Comparison of ENCODE assay signal across 1 fruit fly cellular context in genomic region chr2L:15441852-15442549, dm6.
TF ChIP-seq lines count a peak whose summit lies in the region.

No protein-coding gene starts in this region.

TF ChIP-seq in whole organism, embryonic, 481 proteins besides CTCF, POLR2A, EP300 and RAD21 (continued from another document and continues in another):
- no peak for TF ChIP-seq bigmax (GFP tag; optimal IDR thresholded peaks at IDR 0.05; lab: Kevin White, UChicago)
- peak; percentile 58 for TF ChIP-seq CG6254 (GFP tag; optimal IDR thresholded peaks at IDR 0.05; lab: Kevin White, UChicago)
- TF ChIP-seq pan (optimal IDR thresholded peaks at IDR 0.05; lab: Kevin White, UChicago) = no peak
- TF ChIP-seq pan (GFP tag; optimal IDR thresholded peaks at IDR 0.05 in 1 of 2, IDR thresholded peaks at IDR 0.05 in 1 of 2) = no peak
- TF ChIP-seq D19A (tag; optimal IDR thresholded peaks at IDR 0.05; lab: Kevin White, UChicago) = peak; percentile 81
- peak in 1 of 2 experiments; percentile 58 for TF ChIP-seq tll (GFP tag; optimal IDR thresholded peaks at IDR 0.05; lab: Kevin White, UChicago)
- no peak for TF ChIP-seq tna (GFP tag; IDR thresholded peaks at IDR 0.05; lab: Robert Waterston, UW; ENCODE audit: partially characterized antibody)
- peak; percentile 56 for TF ChIP-seq CG13424 (tag; optimal IDR thresholded peaks at IDR 0.05; lab: Kevin White, UChicago)
- TF ChIP-seq Sox102F (GFP tag; optimal IDR thresholded peaks at IDR 0.05; lab: Kevin White, UChicago) = peak; percentile 40
- TF ChIP-seq eyg (GFP tag; optimal IDR thresholded peaks at IDR 0.05; lab: Kevin White, UChicago) = no peak
- TF ChIP-seq CG1602 (GFP tag; optimal IDR thresholded peaks at IDR 0.05; lab: Kevin White, UChicago) = no peak
- TF ChIP-seq CG8290 (GFP tag; optimal IDR thresholded peaks at IDR 0.05; lab: Kevin White, UChicago) = no peak
- TF ChIP-seq CG8290 (tag; optimal IDR thresholded peaks at IDR 0.05; lab: Kevin White, UChicago) = no peak
- 0 out of 2 replicates have a peak, but pooled peaks have one; percentile 10 for TF ChIP-seq CG11247 (GFP tag; IDR thresholded peaks at IDR 0.05; lab: Robert Waterston, UW)
- TF ChIP-seq bowl (GFP tag; IDR thresholded peaks at IDR 0.05; lab: Robert Waterston, UW) = no peak
- peak in 1 of 2 experiments; percentile 59 for TF ChIP-seq Hr51 (GFP tag; optimal IDR thresholded peaks at IDR 0.05; lab: Kevin White, UChicago)
- no peak for TF ChIP-seq H15 (GFP tag; IDR thresholded peaks at IDR 0.05; lab: Robert Waterston, UW)
- TF ChIP-seq Fer1 (GFP tag; optimal IDR thresholded peaks at IDR 0.05; lab: Kevin White, UChicago) = no peak
- no peak for TF ChIP-seq lmd (GFP tag; IDR thresholded peaks at IDR 0.05; lab: Robert Waterston, UW)
- TF ChIP-seq Pdp1 (GFP tag; optimal IDR thresholded peaks at IDR 0.05; lab: Kevin White, UChicago) = no peak
- peak; percentile 34 for TF ChIP-seq CG18764 (GFP tag; optimal IDR thresholded peaks at IDR 0.05; lab: Kevin White, UChicago)
- peak; percentile 71 for TF ChIP-seq CG9727 (GFP tag; optimal IDR thresholded peaks at IDR 0.05; lab: Kevin White, UChicago)
- no peak for TF ChIP-seq Hmx (GFP tag; optimal IDR thresholded peaks at IDR 0.05; lab: Kevin White, UChicago)
- TF ChIP-seq sob (GFP tag; IDR thresholded peaks at IDR 0.05; lab: Robert Waterston, UW) = no peak
- TF ChIP-seq fd96Cb (tag; optimal IDR thresholded peaks at IDR 0.05; lab: Kevin White, UChicago) = peak; percentile 61
- peak; percentile 13 for TF ChIP-seq oc (tag; optimal IDR thresholded peaks at IDR 0.05; lab: Kevin White, UChicago)
- TF ChIP-seq gsb-n (tag; optimal IDR thresholded peaks at IDR 0.05; lab: Kevin White, UChicago) = peak; percentile 80
- no peak for TF ChIP-seq Tbp (GFP tag; optimal IDR thresholded peaks at IDR 0.05; lab: Kevin White, UChicago)
- TF ChIP-seq CG10543 (GFP tag; optimal IDR thresholded peaks at IDR 0.05; lab: Kevin White, UChicago) = no peak
- no peak for TF ChIP-seq CG6654 (GFP tag; optimal IDR thresholded peaks at IDR 0.05; lab: Kevin White, UChicago)
- TF ChIP-seq exex (tag; optimal IDR thresholded peaks at IDR 0.05; lab: Kevin White, UChicago) = no peak
- peak in 1 of 2 experiments; percentile 76 for TF ChIP-seq bsh (GFP tag; optimal IDR thresholded peaks at IDR 0.05; lab: Kevin White, UChicago)
- no peak for TF ChIP-seq dysf (GFP tag; IDR thresholded peaks at IDR 0.05; lab: Robert Waterston, UW)
- TF ChIP-seq crol (GFP tag; IDR thresholded peaks at IDR 0.05; lab: Robert Waterston, UW) = peak; percentile 56
- TF ChIP-seq onecut (GFP tag; IDR thresholded peaks at IDR 0.05; lab: Robert Waterston, UW) = peak; percentile 32
- peak; percentile 64 for TF ChIP-seq grau (tag; optimal IDR thresholded peaks at IDR 0.05; lab: Kevin White, UChicago)
- no peak for TF ChIP-seq CG32772 (GFP tag; IDR thresholded peaks at IDR 0.05; lab: Robert Waterston, UW)
- TF ChIP-seq trh (GFP tag; optimal IDR thresholded peaks at IDR 0.05; lab: Kevin White, UChicago) = no peak
- TF ChIP-seq CG6272 (GFP tag; IDR thresholded peaks at IDR 0.05; lab: Robert Waterston, UW) = no peak
- 0 out of 3 replicates have a peak, but pooled peaks have one; percentile 23 for TF ChIP-seq CG11695 (GFP tag; IDR thresholded peaks at IDR 0.05; lab: Robert Waterston, UW)
- TF ChIP-seq CG3838 (GFP tag; optimal IDR thresholded peaks at IDR 0.05; lab: Kevin White, UChicago) = no peak
- peak; percentile 28 for TF ChIP-seq CG10431 (GFP tag; optimal IDR thresholded peaks at IDR 0.05; lab: Kevin White, UChicago)
- TF ChIP-seq otp (GFP tag; IDR thresholded peaks at IDR 0.05; lab: Robert Waterston, UW) = no peak
- no peak for TF ChIP-seq D (optimal IDR thresholded peaks at IDR 0.05; lab: Kevin White, UChicago)
- TF ChIP-seq D (GFP tag; optimal IDR thresholded peaks at IDR 0.05; lab: Kevin White, UChicago) = peak; percentile 63
- TF ChIP-seq knrl (GFP tag; IDR thresholded peaks at IDR 0.05; lab: Robert Waterston, UW; ENCODE audit: partially characterized antibody) = no peak
- TF ChIP-seq Gsc (GFP tag; IDR thresholded peaks at IDR 0.05; lab: Robert Waterston, UW) = no peak
- TF ChIP-seq croc (GFP tag; conservative IDR thresholded peaks at IDR 0.05; lab: Robert Waterston, UW) = peak; percentile 41; the same call in 2 of the 3 replicates
- TF ChIP-seq gce (GFP tag; IDR thresholded peaks at IDR 0.05; lab: Robert Waterston, UW) = no peak
- TF ChIP-seq CG15073 (GFP tag; optimal IDR thresholded peaks at IDR 0.05; lab: Kevin White, UChicago) = no peak
- no peak for TF ChIP-seq MTF-1 (GFP tag; optimal IDR thresholded peaks at IDR 0.05; lab: Kevin White, UChicago; ENCODE audit: borderline replicate concordance)
- TF ChIP-seq kay (GFP tag; optimal IDR thresholded peaks at IDR 0.05; lab: Kevin White, UChicago) = peak; percentile 1
- TF ChIP-seq CG31441 (GFP tag; IDR thresholded peaks at IDR 0.05; lab: Robert Waterston, UW) = peak; percentile 81
- no peak for TF ChIP-seq gcm2 (GFP tag; optimal IDR thresholded peaks at IDR 0.05; lab: Kevin White, UChicago)
- peak; percentile 2 for TF ChIP-seq Nf-YC (tag; optimal IDR thresholded peaks at IDR 0.05; lab: Kevin White, UChicago)
- TF ChIP-seq ci (GFP tag; IDR thresholded peaks at IDR 0.05; lab: Robert Waterston, UW) = 0 out of 3 replicates have a peak, but pooled peaks have one; percentile 24
- TF ChIP-seq so (GFP tag; IDR thresholded peaks at IDR 0.05; lab: Robert Waterston, UW) = no peak
- no peak for TF ChIP-seq CG8359 (GFP tag; optimal IDR thresholded peaks at IDR 0.05; lab: Kevin White, UChicago; ENCODE audit: borderline replicate concordance)
- peak; percentile 0 for TF ChIP-seq CG4424 (GFP tag; optimal IDR thresholded peaks at IDR 0.05; lab: Kevin White, UChicago)
- TF ChIP-seq CG33213 (GFP tag; optimal IDR thresholded peaks at IDR 0.05; lab: Kevin White, UChicago) = no peak
- TF ChIP-seq Nf-YB (GFP tag; optimal IDR thresholded peaks at IDR 0.05; lab: Kevin White, UChicago) = peak; percentile 7
- TF ChIP-seq gcm (GFP tag; optimal IDR thresholded peaks at IDR 0.05; lab: Kevin White, UChicago) = peak; percentile 66
- TF ChIP-seq E2f2 (GFP tag; IDR thresholded peaks at IDR 0.05; lab: Robert Waterston, UW) = peak; percentile 13; the same call in 1 of the 2 replicates
- TF ChIP-seq toy (GFP tag; IDR thresholded peaks at IDR 0.05; lab: Robert Waterston, UW) = no peak
- peak; percentile 10 for TF ChIP-seq ATbp (GFP tag; optimal IDR thresholded peaks at IDR 0.05; lab: Kevin White, UChicago)
- TF ChIP-seq CG43689 (GFP tag; IDR thresholded peaks at IDR 0.05; lab: Robert Waterston, UW) = no peak
- peak; percentile 51 for TF ChIP-seq CG2202 (tag; optimal IDR thresholded peaks at IDR 0.05; lab: Kevin White, UChicago)
- TF ChIP-seq CG18262 (tag; optimal IDR thresholded peaks at IDR 0.05; lab: Kevin White, UChicago) = peak; percentile 88
- TF ChIP-seq ranshi (GFP tag; IDR thresholded peaks at IDR 0.05; lab: Robert Waterston, UW) = peak; percentile 14; the same call in 1 of the 2 replicates
- TF ChIP-seq CG11085 (GFP tag; IDR thresholded peaks at IDR 0.05; lab: Robert Waterston, UW) = no peak
- no peak for TF ChIP-seq CG30020 (tag; optimal IDR thresholded peaks at IDR 0.05; lab: Kevin White, UChicago)
- TF ChIP-seq HLH54F (GFP tag; optimal IDR thresholded peaks at IDR 0.05; lab: Kevin White, UChicago) = no peak
- peak; percentile 31 for TF ChIP-seq tin (GFP tag; optimal IDR thresholded peaks at IDR 0.05; lab: Kevin White, UChicago)
- TF ChIP-seq Xrp1 (GFP tag; IDR thresholded peaks at IDR 0.05; lab: Robert Waterston, UW) = peak; percentile 62; the same call in 1 of the 2 replicates
- TF ChIP-seq Spps (tag; optimal IDR thresholded peaks at IDR 0.05; lab: Kevin White, UChicago) = peak; percentile 58
- no peak for TF ChIP-seq cato (GFP tag; optimal IDR thresholded peaks at IDR 0.05; lab: Kevin White, UChicago; ENCODE audit: borderline replicate concordance)
- TF ChIP-seq Asciz (GFP tag; optimal IDR thresholded peaks at IDR 0.05; lab: Kevin White, UChicago) = peak; percentile 12
- TF ChIP-seq CG10274 (GFP tag; optimal IDR thresholded peaks at IDR 0.05; lab: Kevin White, UChicago) = no peak
- no peak for TF ChIP-seq CG31388 (GFP tag; optimal IDR thresholded peaks at IDR 0.05; lab: Kevin White, UChicago)
- TF ChIP-seq CG17186 (GFP tag; optimal IDR thresholded peaks at IDR 0.05; lab: Kevin White, UChicago) = no peak
- TF ChIP-seq Oli (tag; optimal IDR thresholded peaks at IDR 0.05; lab: Kevin White, UChicago) = peak; percentile 1
- TF ChIP-seq CG8388 (GFP tag; optimal IDR thresholded peaks at IDR 0.05; lab: Kevin White, UChicago) = peak; percentile 70
- TF ChIP-seq CG18619 (GFP tag; optimal IDR thresholded peaks at IDR 0.05; lab: Kevin White, UChicago) = no peak
- peak; percentile 79 for TF ChIP-seq CG14710 (tag; optimal IDR thresholded peaks at IDR 0.05; lab: Kevin White, UChicago)
- TF ChIP-seq CG11723 (GFP tag; optimal IDR thresholded peaks at IDR 0.05; lab: Kevin White, UChicago) = no peak
- peak; percentile 10 for TF ChIP-seq CG10209 (GFP tag; optimal IDR thresholded peaks at IDR 0.05; lab: Kevin White, UChicago)
- peak; percentile 100 for TF ChIP-seq Hey (tag; optimal IDR thresholded peaks at IDR 0.05; lab: Kevin White, UChicago)
- TF ChIP-seq CG9215 (GFP tag; IDR thresholded peaks at IDR 0.05; lab: Robert Waterston, UW) = no peak
- peak; percentile 28 for TF ChIP-seq Abd-B (GFP tag; optimal IDR thresholded peaks at IDR 0.05; lab: Kevin White, UChicago)
- TF ChIP-seq dpn (GFP tag; optimal IDR thresholded peaks at IDR 0.05; lab: Kevin White, UChicago) = peak in 1 of 2 experiments; percentile 10
- TF ChIP-seq mirr (GFP tag; optimal IDR thresholded peaks at IDR 0.05; lab: Kevin White, UChicago) = no peak
- no peak for TF ChIP-seq stc (GFP tag; IDR thresholded peaks at IDR 0.05; lab: Robert Waterston, UW)
- TF ChIP-seq tap (tag; optimal IDR thresholded peaks at IDR 0.05; lab: Kevin White, UChicago) = peak; percentile 35
- no peak for TF ChIP-seq ind (GFP tag; optimal IDR thresholded peaks at IDR 0.05; lab: Kevin White, UChicago)
- no peak for TF ChIP-seq slou (GFP tag; optimal IDR thresholded peaks at IDR 0.05; lab: Kevin White, UChicago)
- TF ChIP-seq Blimp-1 (GFP tag; optimal IDR thresholded peaks at IDR 0.05; lab: Kevin White, UChicago) = peak; percentile 76
- no peak for TF ChIP-seq abd-A (tag; optimal IDR thresholded peaks at IDR 0.05; lab: Kevin White, UChicago)
- TF ChIP-seq Usf (GFP tag; optimal IDR thresholded peaks at IDR 0.05; lab: Kevin White, UChicago) = no peak
- TF ChIP-seq ken (GFP tag; IDR thresholded peaks at IDR 0.05; lab: Robert Waterston, UW) = no peak
- peak; percentile 72 for TF ChIP-seq phol (tag; optimal IDR thresholded peaks at IDR 0.05; lab: Kevin White, UChicago)
- no peak for TF ChIP-seq CG34224 (GFP tag; IDR thresholded peaks at IDR 0.05; lab: Robert Waterston, UW; ENCODE audit: partially characterized antibody)
- no peak for TF ChIP-seq Hsf (GFP tag; optimal IDR thresholded peaks at IDR 0.05; lab: Kevin White, UChicago)
- TF ChIP-seq CG17328 (GFP tag; IDR thresholded peaks at IDR 0.05; lab: Robert Waterston, UW) = peak; percentile 26; the same call in 1 of the 2 replicates
- no peak for TF ChIP-seq CG12071 (GFP tag; optimal IDR thresholded peaks at IDR 0.05; lab: Kevin White, UChicago)
- no peak for TF ChIP-seq sima (GFP tag; optimal IDR thresholded peaks at IDR 0.05; lab: Kevin White, UChicago)
- no peak for TF ChIP-seq CG1603 (tag; optimal IDR thresholded peaks at IDR 0.05; lab: Kevin White, UChicago)
- no peak for TF ChIP-seq btn (GFP tag; optimal IDR thresholded peaks at IDR 0.05; lab: Kevin White, UChicago)
- peak; percentile 23; the same call in 1 of the 2 replicates for TF ChIP-seq CG10959 (GFP tag; IDR thresholded peaks at IDR 0.05; lab: Robert Waterston, UW)
- no peak for TF ChIP-seq CG15514 (GFP tag; optimal IDR thresholded peaks at IDR 0.05; lab: Kevin White, UChicago)
- peak; percentile 71 for TF ChIP-seq CG2678 (tag; optimal IDR thresholded peaks at IDR 0.05; lab: Kevin White, UChicago)
- TF ChIP-seq Gug (GFP tag; IDR thresholded peaks at IDR 0.05; lab: Robert Waterston, UW) = no peak
- TF ChIP-seq Dp (GFP tag; optimal IDR thresholded peaks at IDR 0.05; lab: Kevin White, UChicago) = no peak
- TF ChIP-seq CG1233 (GFP tag; optimal IDR thresholded peaks at IDR 0.05; lab: Kevin White, UChicago) = peak; percentile 11
- no peak for TF ChIP-seq hbn (GFP tag; IDR thresholded peaks at IDR 0.05; lab: Robert Waterston, UW; ENCODE audit: partially characterized antibody)
- TF ChIP-seq Xbp1 (GFP tag; optimal IDR thresholded peaks at IDR 0.05; lab: Kevin White, UChicago) = peak; percentile 7
- TF ChIP-seq CG12299 (tag; optimal IDR thresholded peaks at IDR 0.05; lab: Kevin White, UChicago) = no peak
- TF ChIP-seq nerfin-2 (GFP tag; IDR thresholded peaks at IDR 0.05; lab: Robert Waterston, UW; ENCODE audit: partially characterized antibody) = no peak
- peak; percentile 89 for TF ChIP-seq dmrt11E (tag; optimal IDR thresholded peaks at IDR 0.05; lab: Kevin White, UChicago)
- TF ChIP-seq CG7963 (GFP tag; IDR thresholded peaks at IDR 0.05; lab: Robert Waterston, UW; ENCODE audit: partially characterized antibody) = no peak
- no peak for TF ChIP-seq C15 (GFP tag; IDR thresholded peaks at IDR 0.05; lab: Robert Waterston, UW)
- TF ChIP-seq HHEX (GFP tag; optimal IDR thresholded peaks at IDR 0.05; lab: Kevin White, UChicago) = no peak
- TF ChIP-seq pb (GFP tag; optimal IDR thresholded peaks at IDR 0.05; lab: Kevin White, UChicago) = no peak
- TF ChIP-seq Lhr (GFP tag; optimal IDR thresholded peaks at IDR 0.05; lab: Kevin White, UChicago) = no peak
- peak; percentile 74 for TF ChIP-seq dmrt99B (tag; optimal IDR thresholded peaks at IDR 0.05; lab: Kevin White, UChicago)
- TF ChIP-seq pros (GFP tag; optimal IDR thresholded peaks at IDR 0.05; lab: Kevin White, UChicago) = peak; percentile 4
- TF ChIP-seq psq (GFP tag; optimal IDR thresholded peaks at IDR 0.05; lab: Kevin White, UChicago) = no peak
- TF ChIP-seq vvl (GFP tag; IDR thresholded peaks at IDR 0.05; lab: Robert Waterston, UW) = peak; percentile 57; the same call in 1 of the 2 replicates
- TF ChIP-seq nmo (GFP tag; optimal IDR thresholded peaks at IDR 0.05; lab: Kevin White, UChicago) = peak; percentile 79
- TF ChIP-seq usp (GFP tag; optimal IDR thresholded peaks at IDR 0.05; lab: Kevin White, UChicago) = no peak
- no peak for TF ChIP-seq pho (GFP tag; optimal IDR thresholded peaks at IDR 0.05; lab: Kevin White, UChicago)
- peak; percentile 64 for TF ChIP-seq trem (tag; optimal IDR thresholded peaks at IDR 0.05; lab: Kevin White, UChicago)
- TF ChIP-seq Six4 (GFP tag; optimal IDR thresholded peaks at IDR 0.05; lab: Kevin White, UChicago) = peak; percentile 19
- TF ChIP-seq CG6854 (GFP tag; optimal IDR thresholded peaks at IDR 0.05; lab: Kevin White, UChicago) = no peak
- TF ChIP-seq sd (tag; optimal IDR thresholded peaks at IDR 0.05; lab: Kevin White, UChicago) = no peak
